Worm (Caenorhabditis elegans) whole organism, late embryonic: ENCODE data around the gene F40F8.12.
A peak's percentile ranks its signal among the peaks of the same experiment; 100 is the strongest.

Experiments
- F13H6.1 ChIP-seq: sonication (generic microtip); optimal IDR thresholded peaks from 2 replicates; lab custom pipeline; 2016; ENCODE audit warnings: missing genetic modification characterization, missing compliant biosample characterization
- K02D7.2 ChIP-seq: sonication (generic microtip); optimal IDR thresholded peaks from 2 replicates; lab custom pipeline; 2017; ENCODE audit warnings: mild to moderate bottlenecking, missing genetic modification characterization, missing compliant biosample characterization
- K09A11.1 ChIP-seq: sonication (generic microtip); optimal IDR thresholded peaks from 2 replicates; lab custom pipeline; 2017; ENCODE audit warnings: antibody characterized with exemption, mild to moderate bottlenecking, missing genetic modification characterization, missing compliant biosample characterization; ENCODE audit not compliant: insufficient read depth
- ahr-1 ChIP-seq: sonication (generic microtip); optimal IDR thresholded peaks from 2 replicates; lab custom pipeline; 2016; ENCODE audit warnings: missing genetic modification characterization, missing compliant biosample characterization
- ama-1 ChIP-seq: fragments of 150-350 bp; optimal IDR thresholded peaks from 2 replicates; lab custom pipeline; 2014
- ceh-18 ChIP-seq: sonication (generic microtip); optimal IDR thresholded peaks from 2 replicates; lab custom pipeline; 2016; ENCODE audit warnings: missing genetic modification characterization, missing compliant biosample characterization
- ceh-19 ChIP-seq: fragments of 200-800 bp; sonication (Bioruptor generic); optimal IDR thresholded peaks from 2 replicates; lab custom pipeline; 2018; ENCODE audit warnings: mild to moderate bottlenecking, missing genetic modification characterization, missing compliant biosample characterization
- ceh-2 ChIP-seq: sonication (generic microtip); optimal IDR thresholded peaks from 2 replicates; lab custom pipeline; 2016; ENCODE audit warnings: missing genotype, missing genetic modification characterization, missing compliant biosample characterization
- ceh-22 ChIP-seq: sonication (generic microtip); optimal IDR thresholded peaks from 2 replicates; lab custom pipeline; 2017; ENCODE audit warnings: missing biosample characterization, missing genetic modification characterization
- ceh-30 ChIP-seq: fragments of 150-350 bp; optimal IDR thresholded peaks from 2 replicates; lab custom pipeline; 2014; ENCODE audit warnings: missing biosample characterization, missing genetic modification characterization
- ceh-45 ChIP-seq: fragments of 200-800 bp; sonication (Bioruptor generic); IDR thresholded peaks from 2 replicates; pipeline ENCODE4 v1.3.6; 2022; ENCODE audit warnings: missing genetic modification reagents, missing genetic modification characterization, missing compliant biosample characterization
- ceh-6 ChIP-seq: fragments of 200-800 bp; sonication (Bioruptor generic); optimal IDR thresholded peaks from 2 replicates; lab custom pipeline; 2018; ENCODE audit warnings: mild to moderate bottlenecking, missing genetic modification characterization, missing compliant biosample characterization
- ceh-9 ChIP-seq: sonication (generic microtip); optimal IDR thresholded peaks from 2 replicates; lab custom pipeline; 2016; ENCODE audit warnings: mild to moderate bottlenecking, missing genetic modification characterization, inconsistent platforms, missing compliant biosample characterization
- che-1 ChIP-seq: sonication (generic microtip); optimal IDR thresholded peaks from 2 replicates; lab custom pipeline; 2016; ENCODE audit warnings: mild to moderate bottlenecking, missing genetic modification characterization, missing compliant biosample characterization
- dmd-4 ChIP-seq: sonication (generic microtip); optimal IDR thresholded peaks from 2 replicates; lab custom pipeline; 2016; ENCODE audit warnings: borderline replicate concordance, missing genetic modification characterization, missing compliant biosample characterization
- elt-2 ChIP-seq: sonication (generic microtip); optimal IDR thresholded peaks from 2 replicates; lab custom pipeline; 2016; ENCODE audit warnings: missing genetic modification reagents, missing genetic modification characterization, missing compliant biosample characterization
- elt-4 ChIP-seq: sonication (generic microtip); optimal IDR thresholded peaks from 2 replicates; lab custom pipeline; 2016; ENCODE audit warnings: missing genetic modification characterization, missing compliant biosample characterization
- ets-4 ChIP-seq: sonication (generic microtip); optimal IDR thresholded peaks from 2 replicates; lab custom pipeline; 2016; ENCODE audit warnings: missing genetic modification characterization, missing compliant biosample characterization
- fax-1 ChIP-seq: sonication (generic microtip); optimal IDR thresholded peaks from 2 replicates; lab custom pipeline; 2016; ENCODE audit warnings: missing genotype, missing genetic modification characterization, missing compliant biosample characterization
- hlh-13 ChIP-seq: fragments of 200-800 bp; sonication (Bioruptor generic); optimal IDR thresholded peaks from 2 replicates; lab custom pipeline; 2018; ENCODE audit warnings: mild to moderate bottlenecking, missing genetic modification characterization, missing compliant biosample characterization
- hlh-15 ChIP-seq: sonication (generic microtip); optimal IDR thresholded peaks from 2 replicates; lab custom pipeline; 2016; ENCODE audit warnings: missing genetic modification characterization, missing compliant biosample characterization
- hlh-6 ChIP-seq: sonication (generic microtip); optimal IDR thresholded peaks from 2 replicates; lab custom pipeline; 2016; ENCODE audit warnings: missing genotype, missing genetic modification characterization, missing compliant biosample characterization
- hlh-8 ChIP-seq: sonication (generic microtip); optimal IDR thresholded peaks from 2 replicates; lab custom pipeline; 2016; ENCODE audit warnings: missing genotype, missing genetic modification characterization, missing compliant biosample characterization
- lim-6 ChIP-seq: sonication (generic microtip); optimal IDR thresholded peaks from 2 replicates; lab custom pipeline; 2016; ENCODE audit warnings: missing genetic modification characterization, missing compliant biosample characterization
- nfya-1 ChIP-seq: sonication (generic microtip); optimal IDR thresholded peaks from 2 replicates; lab custom pipeline; 2017; ENCODE audit warnings: missing genetic modification characterization, mild to moderate bottlenecking, missing compliant biosample characterization, antibody characterized with exemption, moderate library complexity
- nhr-11 ChIP-seq: fragments of 150-350 bp; optimal IDR thresholded peaks from 2 replicates; lab custom pipeline; 2014; ENCODE audit warnings: missing biosample characterization, missing genetic modification characterization
- nhr-232 ChIP-seq: sonication (generic microtip); optimal IDR thresholded peaks from 2 replicates; lab custom pipeline; 2016; ENCODE audit warnings: missing genetic modification characterization, missing compliant biosample characterization
- odd-2 ChIP-seq: sonication (generic microtip); optimal IDR thresholded peaks from 2 replicates; lab custom pipeline; 2017; ENCODE audit warnings: antibody characterized with exemption, mild to moderate bottlenecking, missing genetic modification characterization, missing compliant biosample characterization
- pag-3 ChIP-seq: sonication (generic microtip); optimal IDR thresholded peaks from 2 replicates; lab custom pipeline; 2016; ENCODE audit warnings: missing compliant biosample characterization, missing genetic modification characterization, borderline replicate concordance
- pat-9 ChIP-seq: fragments of 200-800 bp; sonication (Bioruptor generic); optimal IDR thresholded peaks from 2 replicates; lab custom pipeline; 2018; ENCODE audit warnings: mild to moderate bottlenecking, missing genetic modification characterization, moderate library complexity, missing compliant biosample characterization
- pax-1 ChIP-seq: fragments of 150-350 bp; optimal IDR thresholded peaks from 2 replicates; lab custom pipeline; 2014; ENCODE audit warnings: missing biosample characterization, missing genetic modification characterization
- pha-2 ChIP-seq: sonication (generic microtip); optimal IDR thresholded peaks from 2 replicates; lab custom pipeline; 2017; ENCODE audit warnings: mild to moderate bottlenecking, missing genetic modification characterization, missing compliant biosample characterization
- pha-4 ChIP-seq: fragments of 150-350 bp; optimal IDR thresholded peaks from 2 replicates; lab custom pipeline; 2018; ENCODE audit warnings: missing biosample characterization, missing genetic modification reagents, missing genetic modification characterization
- pqm-1 ChIP-seq: sonication (generic microtip); optimal IDR thresholded peaks from 2 replicates; lab custom pipeline; 2016; ENCODE audit warnings: missing genetic modification characterization, missing compliant biosample characterization
- pros-1 ChIP-seq: fragments of 150-350 bp; optimal IDR thresholded peaks from 2 replicates; lab custom pipeline; 2014; ENCODE audit warnings: missing biosample characterization, missing genetic modification reagents, missing genetic modification characterization
- ref-2 ChIP-seq: sonication (generic microtip); optimal IDR thresholded peaks from 2 replicates; lab custom pipeline; 2016; ENCODE audit warnings: missing genetic modification characterization, missing compliant biosample characterization
- rnt-1 ChIP-seq: sonication (generic microtip); optimal IDR thresholded peaks from 2 replicates; lab custom pipeline; 2016; ENCODE audit warnings: missing genetic modification characterization, missing compliant biosample characterization
- sdc-2 ChIP-seq: sonication (generic microtip); optimal IDR thresholded peaks from 2 replicates; lab custom pipeline; 2016; ENCODE audit warnings: missing genotype, missing genetic modification characterization, missing compliant biosample characterization
- sox-2 ChIP-seq: fragments of 200-800 bp; sonication (Bioruptor generic); IDR thresholded peaks from 2 replicates; pipeline ENCODE4 v1.3.6; 2022; ENCODE audit warnings: missing genetic modification reagents, missing genetic modification characterization, missing compliant biosample characterization
- sox-4 ChIP-seq: sonication (generic microtip); optimal IDR thresholded peaks from 2 replicates; lab custom pipeline; 2017; ENCODE audit warnings: mild to moderate bottlenecking, missing genetic modification characterization, inconsistent platforms, missing compliant biosample characterization
- syd-9 ChIP-seq: sonication (generic microtip); optimal IDR thresholded peaks from 2 replicates; lab custom pipeline; 2016; ENCODE audit warnings: mild to moderate bottlenecking, missing genetic modification characterization, moderate library complexity, missing compliant biosample characterization
- tbx-2 ChIP-seq: sonication (generic microtip); optimal IDR thresholded peaks from 2 replicates; lab custom pipeline; 2016; ENCODE audit warnings: missing genetic modification characterization, missing compliant biosample characterization
- tbx-7 ChIP-seq: sonication (generic microtip); optimal IDR thresholded peaks from 2 replicates; lab custom pipeline; 2016; ENCODE audit warnings: missing genotype, missing genetic modification characterization, missing compliant biosample characterization
- unc-3 ChIP-seq, 2 experiments: fragments of 200-800 bp in 1 of 2; sonication (Bioruptor generic) in 1 of 2; sonication (generic microtip) in 1 of 2; conservative IDR thresholded peaks in 1 of 2; optimal IDR thresholded peaks in 1 of 2; 2 replicates each; pipeline versions ENCODE4 v1.3.6 to Lab custom; 2016 to 2022; ENCODE audit warnings: missing compliant biosample characterization in 2 of 2, missing genetic modification characterization in 2 of 2, missing genetic modification reagents in 1 of 2
- unc-55 ChIP-seq: sonication (generic microtip); optimal IDR thresholded peaks from 2 replicates; lab custom pipeline; 2017; ENCODE audit warnings: missing biosample characterization, missing genetic modification reagents, missing genetic modification characterization
- unc-86 ChIP-seq: sonication (generic microtip); optimal IDR thresholded peaks from 2 replicates; lab custom pipeline; 2016; ENCODE audit warnings: missing genetic modification characterization, missing compliant biosample characterization
- zip-5 ChIP-seq: sonication (generic microtip); optimal IDR thresholded peaks from 2 replicates; lab custom pipeline; 2016; ENCODE audit warnings: missing genetic modification characterization, missing compliant biosample characterization

The F40F8.12 gene

ce11 chrII:11094431-11094830 is 35.2 kb upstream of the F40F8.12 start:
- no peak for TF ChIP-seq ama-1 (lab: Kevin White, UChicago)
- TF ChIP-seq rnt-1 (tag; lab: Kevin White, UChicago), result no peak
- no peak for TF ChIP-seq fax-1 (tag; lab: Kevin White, UChicago)
- TF ChIP-seq ceh-18, result no peak
- no peak for TF ChIP-seq ceh-9 (tag; lab: Kevin White, UChicago)
- no peak for TF ChIP-seq nfya-1
- TF ChIP-seq odd-2 (tag; lab: Kevin White, UChicago), result no peak
- no peak for TF ChIP-seq F13H6.1
- no peak for TF ChIP-seq nhr-232 (tag; lab: Kevin White, UChicago)
- TF ChIP-seq K09A11.1, result no peak

ce11 chrII:11096233-11096632 is 33.4 kb upstream of the F40F8.12 start, which contains the start of gene nbs-1:
nbs-1 (minus strand) TSS chrII:11096478.
- TF ChIP-seq unc-3 (GFP tag; conservative IDR thresholded peaks at IDR 0.05; lab: Robert Waterston, UW) (no peak), unc-3 (tag; optimal IDR thresholded peaks at IDR 0.05; lab: Kevin White, UChicago) (no peak), unc-55 (GFP tag; lab: Kevin White, UChicago) (no peak), dmd-4 (tag; lab: Kevin White, UChicago) (no peak), fax-1 (tag; lab: Kevin White, UChicago) (no peak), hlh-8 (tag; lab: Kevin White, UChicago) (no peak), hlh-6 (tag; lab: Kevin White, UChicago) (no peak), hlh-15 (tag; lab: Kevin White, UChicago) (no peak), ceh-22 (no peak), syd-9 (tag; lab: Kevin White, UChicago) (no peak), zip-5 (tag; lab: Kevin White, UChicago) (no peak), elt-4 (tag; lab: Kevin White, UChicago) (no peak), pag-3 (tag; lab: Kevin White, UChicago) (no peak), nhr-11 (tag; lab: Kevin White, UChicago) (no peak), pax-1 (no peak), pha-4 (tag; lab: Kevin White, UChicago) (no peak), sox-4 (tag; lab: Kevin White, UChicago) (no peak), pat-9 (tag; lab: Kevin White, UChicago) (no peak), sox-2 (no peak), K02D7.2 (tag; lab: Kevin White, UChicago) (no peak), ets-4 (no peak)

DNA sequence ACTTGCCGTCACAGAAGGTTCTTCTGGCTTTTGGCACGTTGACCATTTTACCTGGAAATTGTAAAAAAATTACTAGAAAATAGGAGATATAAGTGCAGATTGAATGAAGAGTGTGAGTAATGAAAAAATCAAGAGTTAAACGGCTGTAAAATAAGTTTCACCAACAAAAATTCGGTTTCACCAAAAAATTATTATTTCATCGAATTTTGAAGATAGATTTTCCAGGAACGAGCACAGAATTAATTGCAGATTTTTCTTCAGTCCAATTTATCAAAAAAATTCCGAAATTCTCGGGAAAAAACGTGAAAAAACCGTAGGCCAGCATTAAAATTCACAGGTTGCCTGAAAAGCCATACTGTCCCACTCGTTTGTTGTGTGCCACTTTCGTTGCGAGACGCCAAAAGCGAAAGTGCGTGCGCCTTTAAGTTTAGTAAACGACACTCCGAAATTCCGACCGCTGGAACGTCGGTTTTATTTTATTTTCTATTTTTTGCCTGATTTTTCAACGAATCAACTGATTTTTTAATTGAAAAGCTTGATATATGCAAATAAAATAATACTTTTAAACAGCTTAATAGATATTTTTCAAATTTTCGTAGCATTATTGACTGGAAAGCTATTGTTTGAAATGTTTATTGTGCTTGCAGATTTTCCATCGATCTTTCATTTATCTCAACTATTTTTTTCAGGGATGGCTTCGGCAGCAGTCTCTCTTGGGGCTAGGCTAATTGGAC is 32.3 kb upstream of the F40F8.12 start, which contains the start of the genes rpl-36.A and nuo-1:
TSS of gene rpl-36.A (minus strand) at position 51 of the 734 bp plus-strand sequence.
TSS of gene nuo-1 (plus strand) at position 684 of the 734 bp plus-strand sequence.
- TF ChIP-seq sox-4 (tag; lab: Kevin White, UChicago) (no peak), ref-2 (tag; lab: Kevin White, UChicago) (no peak), ceh-45 (no peak), ahr-1 (tag; lab: Kevin White, UChicago) (no peak), nhr-11 (tag; lab: Kevin White, UChicago) (no peak), F13H6.1 (no peak), unc-3 (GFP tag; conservative IDR thresholded peaks at IDR 0.05; lab: Robert Waterston, UW) (no peak), unc-3 (tag; optimal IDR thresholded peaks at IDR 0.05; lab: Kevin White, UChicago) (no peak), pha-2 (tag; lab: Kevin White, UChicago) (no peak), tbx-7 (tag; lab: Kevin White, UChicago) (no peak), fax-1 (tag; lab: Kevin White, UChicago) (no peak), sdc-2 (no peak), pros-1 (no peak), pha-4 (tag; lab: Kevin White, UChicago) (no peak), unc-55 (GFP tag; lab: Kevin White, UChicago) (peak; percentile 62), ceh-2 (tag; lab: Kevin White, UChicago) (no peak), ceh-30 (tag; lab: Kevin White, UChicago) (no peak), nfya-1 (peak; percentile 87), pax-1 (no peak), che-1 (tag; lab: Kevin White, UChicago) (no peak), hlh-13 (no peak), pat-9 (tag; lab: Kevin White, UChicago) (no peak), elt-2 (tag; lab: Kevin White, UChicago) (peak; percentile 24), hlh-8 (tag; lab: Kevin White, UChicago) (no peak), syd-9 (tag; lab: Kevin White, UChicago) (no peak), lim-6 (tag; lab: Kevin White, UChicago) (no peak), ceh-19 (GFP tag; lab: Kevin White, UChicago) (no peak), pqm-1 (no peak), nhr-232 (tag; lab: Kevin White, UChicago) (no peak), tbx-2 (tag; lab: Kevin White, UChicago) (no peak), unc-86 (tag; lab: Kevin White, UChicago) (no peak), ceh-6 (GFP tag; lab: Kevin White, UChicago) (no peak)
